Worm (Caenorhabditis elegans): ENCODE results near the gene C52E2.5.

DNA sequence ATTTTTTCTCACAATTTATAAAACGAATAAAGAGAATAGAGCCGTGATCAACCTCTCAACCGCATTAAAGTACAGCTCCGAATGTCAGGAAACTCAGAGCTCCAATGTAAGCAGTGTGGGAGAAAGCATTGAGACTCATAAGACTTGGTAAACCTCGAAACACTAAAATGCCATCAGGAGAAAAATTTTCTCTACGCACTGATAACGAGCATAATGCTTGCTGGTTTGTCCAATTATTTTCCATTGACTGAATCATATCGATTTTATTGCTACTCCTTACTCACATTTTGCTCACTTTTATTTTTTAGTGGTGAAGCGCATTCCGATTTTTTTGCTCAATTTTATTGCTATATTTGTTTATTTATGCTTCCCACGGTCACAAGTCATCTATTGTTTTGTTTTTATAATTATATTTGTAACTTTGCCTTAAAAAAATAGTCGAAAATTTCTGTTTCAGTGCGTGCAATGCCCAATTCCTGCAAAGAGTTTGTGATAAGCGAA, 12.5 kb downstream of the C52E2.5 start, which contains the start of gene math-40:
- TF ChIP-seq flt-1 (GFP tag; IDR thresholded peaks at IDR 0.05) (no peak), pes-1 (GFP tag; IDR thresholded peaks at IDR 0.05) (no peak), tra-4 (tag; optimal IDR thresholded peaks at IDR 0.05) (no peak)

Data from whole organism, early embryonic.